1 worm cellular context compared by ENCODE assay signal in the genomic region with DNA sequence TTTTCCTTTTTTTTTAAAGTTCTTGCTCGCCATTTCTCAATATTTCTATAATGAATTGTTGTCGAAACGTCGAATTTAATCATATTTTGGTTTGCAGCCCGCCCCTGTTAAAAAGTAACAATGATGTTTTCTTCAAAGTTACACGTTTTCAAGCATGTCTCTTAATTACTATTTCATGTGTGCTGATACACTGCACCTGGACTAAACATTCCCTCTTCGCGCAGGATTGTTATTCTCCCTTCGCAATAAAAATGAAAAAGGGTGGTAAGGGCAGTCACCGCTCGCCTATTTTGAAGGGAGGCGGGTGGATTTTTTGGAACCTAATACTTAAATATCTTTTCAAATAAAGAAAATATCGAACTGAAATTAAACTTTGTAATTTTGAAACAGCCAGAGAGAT.
TF ChIP-seq lines count a peak whose summit lies in the region.

No protein-coding gene starts in this region.

TF ChIP-seq in whole organism, L1 larva, 84 proteins besides CTCF, POLR2A, EP300 and RAD21 (continued from another document):
- TF ChIP-seq fkh-4 (tag; optimal IDR thresholded peaks at IDR 0.05; lab: Kevin White, UChicago; ENCODE audit: borderline replicate concordance), result peak; percentile 26
- TF ChIP-seq ceh-63 (GFP tag; optimal IDR thresholded peaks at IDR 0.05; lab: Kevin White, UChicago), result no peak
- no peak for TF ChIP-seq hpl-2 (GFP tag; optimal IDR thresholded peaks at IDR 0.05; lab: Kevin White, UChicago)
